Worm (Caenorhabditis elegans): ENCODE data around the gene C23G10.7.

The C23G10.7 gene

DNA sequence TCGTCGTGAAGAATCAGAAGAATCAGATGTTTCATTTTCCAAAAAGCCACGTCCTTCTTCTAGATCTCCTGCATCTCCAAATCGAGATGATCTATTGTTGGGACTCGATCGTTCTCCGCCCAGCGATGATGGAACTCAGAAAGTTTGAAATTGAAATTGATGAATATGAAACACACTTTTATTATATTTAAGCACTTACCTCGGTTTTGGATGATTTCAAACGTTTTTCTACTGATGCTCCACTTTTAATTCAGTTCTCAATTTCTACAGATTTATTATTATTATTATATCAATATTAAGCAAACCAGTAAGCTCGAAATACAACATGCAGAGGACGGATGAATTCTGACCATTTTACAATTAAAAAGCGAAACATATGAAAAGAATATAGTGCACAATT, 43.6 kb downstream of the C23G10.7 start:
- TF ChIP-seq snpc-4 (tag; optimal IDR thresholded peaks at IDR 0.05): no peak
- TF ChIP-seq nhr-43 (tag; optimal IDR thresholded peaks at IDR 0.05; ENCODE audit: poor library complexity, severe bottlenecking): no peak
- TF ChIP-seq nhr-67 (tag; optimal IDR thresholded peaks at IDR 0.05): no peak
- no peak for TF ChIP-seq nhr-25 (tag; optimal IDR thresholded peaks at IDR 0.05)
- TF ChIP-seq daf-12 (tag; optimal IDR thresholded peaks at IDR 0.05): no peak
- no peak for TF ChIP-seq ceh-9 (tag; optimal IDR thresholded peaks at IDR 0.05)
- TF ChIP-seq nhr-11 (tag; optimal IDR thresholded peaks at IDR 0.05): no peak
- no peak for TF ChIP-seq ceh-82 (tag; optimal IDR thresholded peaks at IDR 0.05)
- no peak for TF ChIP-seq skn-1 (tag; optimal IDR thresholded peaks at IDR 0.05)
- TF ChIP-seq ceh-16 (tag; optimal IDR thresholded peaks at IDR 0.05): no peak
- TF ChIP-seq mdl-1 (tag; optimal IDR thresholded peaks at IDR 0.05): no peak
- no peak for TF ChIP-seq pqm-1 (tag; optimal IDR thresholded peaks at IDR 0.05)
- no peak for TF ChIP-seq nhr-23 (tag; optimal IDR thresholded peaks at IDR 0.05)
- TF ChIP-seq jun-1 (tag; optimal IDR thresholded peaks at IDR 0.05): no peak
- no peak for TF ChIP-seq egl-5 (tag; optimal IDR thresholded peaks at IDR 0.05)
- no peak for TF ChIP-seq tbx-2 (tag; optimal IDR thresholded peaks at IDR 0.05)
- no peak for TF ChIP-seq mml-1 (tag; optimal IDR thresholded peaks at IDR 0.05)
- TF ChIP-seq unc-39 (tag; optimal IDR thresholded peaks at IDR 0.05): no peak
- TF ChIP-seq lsy-12 (tag; optimal IDR thresholded peaks at IDR 0.05): no peak

DNA sequence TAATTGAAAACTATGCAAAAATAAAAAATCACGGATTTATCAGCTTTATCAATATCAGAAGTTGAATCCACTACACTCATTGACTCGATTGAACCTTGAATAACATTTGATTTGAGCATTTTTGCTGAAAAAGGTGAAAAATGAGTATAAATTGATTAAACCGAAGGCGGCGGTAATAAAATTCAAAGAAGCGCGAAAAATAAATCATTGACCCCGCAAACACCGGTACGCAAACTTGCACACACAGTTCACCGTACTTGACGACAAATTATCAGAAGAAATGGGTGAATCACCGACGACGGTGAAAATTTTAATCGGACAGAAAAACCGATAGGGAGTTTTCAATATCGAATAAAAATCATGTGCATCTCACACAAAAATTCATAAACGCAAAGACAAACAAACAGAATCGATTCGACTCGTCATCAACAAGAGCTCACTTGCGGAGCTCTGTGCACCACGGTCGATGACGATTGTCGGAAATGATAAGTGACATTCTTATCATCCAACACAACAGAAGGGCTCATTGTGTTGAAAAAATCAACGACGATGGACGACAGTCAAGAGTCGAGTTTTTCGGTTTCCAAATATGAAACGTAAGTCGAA, 48.6 kb downstream of the C23G10.7 start, which contains the start of the genes wht-7 and Y42G9A.1:
wht-7 (minus strand) TSS at position 131 of the 606 bp plus-strand sequence.
Y42G9A.1 (plus strand) TSS at position 495 of the 606 bp plus-strand sequence.
- TF ChIP-seq ceh-28 (tag; optimal IDR thresholded peaks at IDR 0.05) (peak; percentile 14), pha-4 (tag; optimal IDR thresholded peaks at IDR 0.05) (peak; percentile 8), hmg-11 (tag; optimal IDR thresholded peaks at IDR 0.05) (no peak), ztf-11 (tag; optimal IDR thresholded peaks at IDR 0.05) (no peak), elt-2 (tag; optimal IDR thresholded peaks at IDR 0.05) (peak; percentile 80), pqm-1 (tag; optimal IDR thresholded peaks at IDR 0.05) (peak; percentile 64)

DNA sequence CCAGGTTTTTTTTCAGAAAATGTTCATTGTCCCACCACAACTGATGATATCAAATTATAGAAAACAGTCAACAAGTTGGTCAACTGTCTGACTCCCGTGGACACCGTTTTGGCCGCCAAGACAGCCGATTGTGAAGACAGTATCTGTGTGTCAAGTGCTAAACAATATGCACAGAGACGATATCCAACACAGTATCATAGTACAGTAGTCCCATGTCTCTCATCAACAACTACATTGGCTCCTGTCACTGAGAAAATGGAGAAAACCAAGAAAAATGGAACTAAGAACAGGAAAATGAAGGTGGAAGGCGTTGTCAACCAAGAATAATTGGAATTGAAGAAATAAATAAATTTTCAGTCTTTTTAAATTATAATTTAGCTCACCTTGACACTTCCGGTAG, 49.5 kb downstream of the C23G10.7 start:
- no peak for TF ChIP-seq hmg-11 (tag; optimal IDR thresholded peaks at IDR 0.05)
- TF ChIP-seq nhr-43 (tag; optimal IDR thresholded peaks at IDR 0.05; ENCODE audit: poor library complexity, severe bottlenecking): peak; percentile 52
- TF ChIP-seq zag-1 (tag; optimal IDR thresholded peaks at IDR 0.05): no peak
- no peak for TF ChIP-seq ama-1 (optimal IDR thresholded peaks at IDR 0.05)

DNA sequence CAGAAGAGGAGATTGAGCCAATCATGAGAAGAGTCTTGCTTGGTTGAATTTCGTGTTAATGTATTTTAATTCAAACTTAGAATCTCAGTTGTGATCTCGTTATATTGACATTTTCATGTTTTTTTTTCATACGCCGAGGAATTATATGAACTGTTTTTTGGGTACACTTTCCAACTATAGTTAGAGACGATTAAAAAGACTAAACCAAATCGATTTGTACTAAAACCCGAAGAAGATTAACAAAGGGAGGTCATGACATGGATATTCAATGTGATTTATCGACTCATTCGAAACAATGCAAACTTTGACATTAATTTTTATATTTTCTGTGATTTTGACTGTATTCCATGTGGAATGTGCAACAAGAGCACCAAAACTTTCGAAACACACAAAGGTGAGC, 50.3 kb downstream of the C23G10.7 start, which contains the start of gene Y42G9A.2:
Y42G9A.2 (plus strand) TSS at position 284 of the 400 bp plus-strand sequence.
- peak; percentile 31 for TF ChIP-seq jun-1 (tag; optimal IDR thresholded peaks at IDR 0.05)
- TF ChIP-seq unc-62 (GFP tag; optimal IDR thresholded peaks at IDR 0.05): no peak
- no peak for TF ChIP-seq lin-15B (tag; optimal IDR thresholded peaks at IDR 0.05)
- peak; percentile 52 for TF ChIP-seq nhr-43 (tag; optimal IDR thresholded peaks at IDR 0.05; ENCODE audit: poor library complexity, severe bottlenecking)

DNA sequence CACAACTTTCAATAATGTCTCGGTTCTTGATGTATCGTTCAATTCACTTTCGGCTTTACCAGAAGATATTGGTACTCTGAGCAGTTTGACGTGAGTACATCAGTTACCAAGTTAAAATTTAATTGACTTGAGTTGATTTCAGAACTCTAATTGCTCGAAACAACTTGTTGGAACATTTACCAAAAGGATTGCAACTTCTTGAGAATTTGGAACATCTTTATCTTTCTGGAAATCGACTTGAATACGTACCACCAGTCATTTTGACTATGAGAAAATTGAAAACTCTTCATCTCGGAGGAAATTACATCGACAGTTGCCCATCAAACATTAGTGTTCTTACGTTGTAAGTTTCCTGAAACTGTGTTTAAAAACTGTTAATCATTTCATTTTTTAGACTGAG, 51.4 kb downstream of the C23G10.7 start:
- TF ChIP-seq fos-1 (tag; optimal IDR thresholded peaks at IDR 0.05) (no peak), ceh-16 (tag; optimal IDR thresholded peaks at IDR 0.05) (no peak), mdl-1 (tag; optimal IDR thresholded peaks at IDR 0.05) (no peak), elt-1 (tag; optimal IDR thresholded peaks at IDR 0.05) (no peak), ztf-11 (tag; optimal IDR thresholded peaks at IDR 0.05) (no peak), nhr-43 (tag; optimal IDR thresholded peaks at IDR 0.05; ENCODE audit: poor library complexity, severe bottlenecking) (no peak), nfya-1 (tag; optimal IDR thresholded peaks at IDR 0.05; ENCODE audit: insufficient read depth) (no peak), nhr-76 (tag; optimal IDR thresholded peaks at IDR 0.05) (no peak), ztf-4 (tag; optimal IDR thresholded peaks at IDR 0.05) (no peak), eor-1 (tag; optimal IDR thresholded peaks at IDR 0.05) (no peak), skn-1 (tag; optimal IDR thresholded peaks at IDR 0.05) (no peak), ceh-28 (tag; optimal IDR thresholded peaks at IDR 0.05) (no peak), pha-4 (tag; optimal IDR thresholded peaks at IDR 0.05) (no peak)
